Fruit fly (Drosophila melanogaster) whole organism, wandering third instar larva: ENCODE data around the gene Mdh2.

Source experiments
- Abd-B ChIP-seq: fragments of >200 bp; optimal IDR thresholded peaks from 2 replicates; lab custom pipeline; 2017; ENCODE audit warnings: missing biosample characterization, missing genetic modification characterization
- CG32264 ChIP-seq: fragments of 200-800 bp; sonication (Bioruptor generic); optimal IDR thresholded peaks from 2 replicates; lab custom pipeline; 2016; ENCODE audit warnings: missing biosample characterization, missing genetic modification characterization
- CG9705 ChIP-seq: fragments of 200-800 bp; sonication (Bioruptor generic); optimal IDR thresholded peaks from 2 replicates; lab custom pipeline; 2018; ENCODE audit warnings: missing biosample characterization, mild to moderate bottlenecking, missing genetic modification characterization
- CrebA ChIP-seq: fragments of 200-800 bp; sonication (Bioruptor generic); optimal IDR thresholded peaks from 2 replicates; lab custom pipeline; 2016; ENCODE audit warnings: missing biosample characterization, mild to moderate bottlenecking, missing genetic modification characterization, borderline replicate concordance
- Dfd ChIP-seq: fragments of >200 bp; optimal IDR thresholded peaks from 2 replicates; lab custom pipeline; 2017; ENCODE audit warnings: missing biosample characterization, missing genetic modification characterization
- Dif ChIP-seq: fragments of 200-275, 200-300 bp; sonication (Bioruptor generic); optimal IDR thresholded peaks from 2 replicates; lab custom pipeline; 2018; ENCODE audit warnings: missing biosample characterization, missing genetic modification characterization; ENCODE audit not compliant: partially characterized antibody
- GATAd ChIP-seq: sonication (Bioruptor generic); optimal IDR thresholded peaks from 2 replicates; lab custom pipeline; 2016; ENCODE audit warnings: missing biosample characterization, missing genetic modification characterization
- HLH106 ChIP-seq: fragments of 200-800 bp; optimal IDR thresholded peaks from 3 replicates; lab custom pipeline; 2019; ENCODE audit warnings: missing biosample characterization, mild to moderate bottlenecking, missing genetic modification characterization, moderate library complexity
- Hnf4 ChIP-seq: fragments of 200-800 bp; sonication (Bioruptor generic); optimal IDR thresholded peaks from 2 replicates; lab custom pipeline; 2016; ENCODE audit warnings: missing biosample characterization, mild to moderate bottlenecking, missing genetic modification characterization
- Hr78 ChIP-seq: fragments of >200 bp; optimal IDR thresholded peaks from 2 replicates; lab custom pipeline; 2017; ENCODE audit warnings: missing biosample characterization, missing genetic modification characterization
- Hr83 ChIP-seq: fragments of 200-300 bp; sonication (Bioruptor generic); optimal IDR thresholded peaks from 2 replicates; lab custom pipeline; 2016; ENCODE audit warnings: missing biosample characterization, mild to moderate bottlenecking, missing genetic modification characterization, moderate library complexity; ENCODE audit not compliant: poor library complexity, severe bottlenecking
- Jra ChIP-seq: sonication (Bioruptor generic); optimal IDR thresholded peaks from 2 replicates; lab custom pipeline; 2016; ENCODE audit warnings: missing biosample characterization, missing genetic modification characterization
- Mio ChIP-seq: sonication (Bioruptor generic); optimal IDR thresholded peaks from 2 replicates; lab custom pipeline; 2016; ENCODE audit warnings: missing biosample characterization, missing genetic modification characterization
- Myc ChIP-seq: fragments of >200 bp; optimal IDR thresholded peaks from 2 replicates; lab custom pipeline; 2017
- N ChIP-seq: fragments of >200 bp; optimal IDR thresholded peaks from 2 replicates; lab custom pipeline; 2018; ENCODE audit warnings: missing biosample characterization, missing external identifiers, missing genetic modification characterization
- OdsH ChIP-seq: fragments of 200-800 bp; sonication (Bioruptor generic); optimal IDR thresholded peaks from 2 replicates; lab custom pipeline; 2016; ENCODE audit warnings: missing biosample characterization, mild to moderate bottlenecking, missing genetic modification characterization
- Rel ChIP-seq, 2 experiments: fragments of 200-800 bp; sonication (Bioruptor generic) in 1 of 2; optimal IDR thresholded peaks; 2 replicates in 1 of 2; 3 replicates in 1 of 2; lab custom pipeline; 2016 to 2019; ENCODE audit warnings: mild to moderate bottlenecking in 2 of 2, missing biosample characterization in 2 of 2, missing genetic modification characterization in 2 of 2, moderate library complexity in 1 of 2
- Sp1 ChIP-seq: fragments of 200-800 bp; sonication (Bioruptor generic); optimal IDR thresholded peaks from 3 replicates; lab custom pipeline; 2019; ENCODE audit warnings: missing biosample characterization, mild to moderate bottlenecking, missing genetic modification characterization, moderate library complexity
- Vsx2 ChIP-seq: fragments of 200-300, 225-300 bp; sonication (Bioruptor generic); optimal IDR thresholded peaks from 2 replicates; lab custom pipeline; 2018; ENCODE audit warnings: missing biosample characterization, missing genetic modification characterization; ENCODE audit not compliant: partially characterized antibody
- br ChIP-seq: fragments of 200-800 bp; sonication (Bioruptor generic); optimal IDR thresholded peaks from 2 replicates; lab custom pipeline; 2016; ENCODE audit warnings: missing biosample characterization, missing genetic modification characterization
- brk ChIP-seq: fragments of 200-800 bp; sonication (Bioruptor generic); optimal IDR thresholded peaks from 2 replicates; lab custom pipeline; 2016; ENCODE audit warnings: missing biosample characterization, mild to moderate bottlenecking, missing genetic modification characterization
- dl ChIP-seq, 2 experiments: fragments of 175-275, 200-275 bp in 1 of 2; fragments of 200-275 bp in 1 of 2; sonication (Bioruptor generic); optimal IDR thresholded peaks; lab custom pipeline; 2018; ENCODE audit warnings: mild to moderate bottlenecking in 2 of 2, missing biosample characterization in 2 of 2, missing genetic modification characterization in 2 of 2, moderate library complexity in 2 of 2; ENCODE audit not compliant: partially characterized antibody in 2 of 2, insufficient read depth in 1 of 2
- dmrt93B ChIP-seq: fragments of 200-800 bp; sonication (Bioruptor generic); optimal IDR thresholded peaks from 2 replicates; lab custom pipeline; 2018; ENCODE audit warnings: missing biosample characterization, mild to moderate bottlenecking, missing genetic modification characterization
- dsf ChIP-seq: sonication (Bioruptor generic); optimal IDR thresholded peaks from 2 replicates; lab custom pipeline; 2016; ENCODE audit warnings: missing biosample characterization, missing genetic modification characterization, borderline replicate concordance
- ey ChIP-seq: fragments of 200-800 bp; sonication (Bioruptor generic); optimal IDR thresholded peaks from 2 replicates; lab custom pipeline; 2016; ENCODE audit warnings: missing biosample characterization, missing genetic modification characterization
- foxo ChIP-seq, 2 experiments: fragments of 200-800 bp; sonication (Bioruptor generic); optimal IDR thresholded peaks; 2 replicates in 1 of 2; 3 replicates in 1 of 2; lab custom pipeline; 2016 to 2017; ENCODE audit warnings: missing biosample characterization in 2 of 2, missing genetic modification characterization in 2 of 2
- fru ChIP-seq: fragments of 200-800 bp; sonication (Bioruptor generic); optimal IDR thresholded peaks from 3 replicates; lab custom pipeline; 2016; ENCODE audit warnings: missing biosample characterization, mild to moderate bottlenecking, missing genetic modification characterization
- h ChIP-seq: fragments of 200-800 bp; sonication (Bioruptor generic); optimal IDR thresholded peaks from 3 replicates; lab custom pipeline; 2016; ENCODE audit warnings: missing biosample characterization, mild to moderate bottlenecking, missing genetic modification characterization
- jim ChIP-seq: fragments of 175-275, 200-325 bp; sonication (Bioruptor generic); optimal IDR thresholded peaks from 2 replicates; lab custom pipeline; 2016; ENCODE audit warnings: missing biosample characterization, mild to moderate bottlenecking, missing genetic modification characterization
- lola ChIP-seq: fragments of >200 bp; optimal IDR thresholded peaks from 2 replicates; lab custom pipeline; 2017; ENCODE audit warnings: missing biosample characterization, missing genetic modification characterization
- pan ChIP-seq: fragments of >200 bp; optimal IDR thresholded peaks from 2 replicates; lab custom pipeline; 2017
- psq ChIP-seq: fragments of 200-800 bp; sonication (Bioruptor generic); optimal IDR thresholded peaks from 3 replicates; lab custom pipeline; 2017; ENCODE audit warnings: missing biosample characterization, mild to moderate bottlenecking, missing genetic modification characterization, moderate library complexity
- rgr ChIP-seq: fragments of 200-800 bp; sonication (Bioruptor generic); optimal IDR thresholded peaks from 3 replicates; lab custom pipeline; 2016; ENCODE audit warnings: missing biosample characterization, mild to moderate bottlenecking, missing genetic modification characterization
- sage ChIP-seq: fragments of 200-800 bp; sonication (Bioruptor generic); optimal IDR thresholded peaks from 2 replicates; lab custom pipeline; 2016; ENCODE audit warnings: missing biosample characterization, mild to moderate bottlenecking, missing genetic modification characterization
- sv ChIP-seq: fragments of 200-800 bp; sonication (Bioruptor generic); optimal IDR thresholded peaks from 3 replicates; lab custom pipeline; 2016; ENCODE audit warnings: missing biosample characterization, missing genetic modification characterization
- tai ChIP-seq: sonication (Bioruptor generic); optimal IDR thresholded peaks from 2 replicates; lab custom pipeline; 2016; ENCODE audit warnings: missing biosample characterization, missing genetic modification characterization
- usp ChIP-seq: fragments of >200 bp; optimal IDR thresholded peaks from 2 replicates; lab custom pipeline; 2017; ENCODE audit warnings: missing biosample characterization, missing genetic modification characterization
- woc ChIP-seq: sonication (Bioruptor generic); optimal IDR thresholded peaks from 2 replicates; lab custom pipeline; 2016; ENCODE audit warnings: missing biosample characterization, mild to moderate bottlenecking, missing genetic modification characterization

Gene Mdh2

dm6 chr3R:18195295-18195694 lies 30.9 kb upstream of the Mdh2 start:
- TF ChIP-seq Sp1 (no peak), Dfd (GFP tag; lab: Kevin White, UChicago) (peak; percentile 97), Hr78 (GFP tag; lab: Kevin White, UChicago) (no peak), rgr (GFP tag; lab: Kevin White, UChicago) (no peak)

dm6 chr3R:18196622-18196990 lies 29.6 kb upstream of the Mdh2 start:
- no peak for TF ChIP-seq Vsx2 (GFP tag; lab: Kevin White, UChicago)
- no peak for TF ChIP-seq CG32264 (GFP tag; lab: Kevin White, UChicago)
- TF ChIP-seq sv = no peak
- TF ChIP-seq tai (GFP tag; lab: Kevin White, UChicago) = no peak
- no peak for TF ChIP-seq Hr83 (GFP tag; lab: Kevin White, UChicago)

- no peak for TF ChIP-seq brk (GFP tag; lab: Kevin White, UChicago)
- TF ChIP-seq Jra (GFP tag; lab: Kevin White, UChicago) = peak; percentile 9
- peak; percentile 77 for TF ChIP-seq Hr83 (GFP tag; lab: Kevin White, UChicago)
- TF ChIP-seq Hnf4 (GFP tag; lab: Kevin White, UChicago) = peak; percentile 8
- peak; percentile 63 for TF ChIP-seq h (GFP tag; lab: Kevin White, UChicago)
- no peak for TF ChIP-seq Mio (GFP tag; lab: Kevin White, UChicago)
- TF ChIP-seq br (GFP tag; lab: Kevin White, UChicago) = no peak
- peak; percentile 94 for TF ChIP-seq psq (GFP tag; lab: Kevin White, UChicago)
- TF ChIP-seq Dif (GFP tag; lab: Kevin White, UChicago) = peak; percentile 97
- TF ChIP-seq CG9705 (GFP tag; lab: Kevin White, UChicago) = no peak
- TF ChIP-seq N = peak; percentile 94
- TF ChIP-seq Hr78 (GFP tag; lab: Kevin White, UChicago) = peak; percentile 58
- peak; percentile 53 for TF ChIP-seq HLH106 (tag; lab: Kevin White, UChicago)
- TF ChIP-seq dmrt93B (GFP tag; lab: Kevin White, UChicago) = peak; percentile 56
- TF ChIP-seq CrebA (GFP tag; lab: Kevin White, UChicago) = no peak
- peak; percentile 92 for TF ChIP-seq Vsx2 (GFP tag; lab: Kevin White, UChicago)
- peak; percentile 66 for TF ChIP-seq woc (GFP tag; lab: Kevin White, UChicago)
- no peak for TF ChIP-seq tai (GFP tag; lab: Kevin White, UChicago)
- peak; percentile 33 for TF ChIP-seq rgr (GFP tag; lab: Kevin White, UChicago)
- no peak for TF ChIP-seq usp (GFP tag; lab: Kevin White, UChicago)
- peak; percentile 18 for TF ChIP-seq CG32264 (GFP tag; lab: Kevin White, UChicago)
- peak; percentile 8 for TF ChIP-seq OdsH (GFP tag; lab: Kevin White, UChicago)
- TF ChIP-seq Dfd (GFP tag; lab: Kevin White, UChicago) = no peak
- no peak for TF ChIP-seq Abd-B
- peak; percentile 80 for TF ChIP-seq sage (GFP tag; lab: Kevin White, UChicago)
- peak; percentile 65 to 89 for TF ChIP-seq foxo (GFP tag; optimal IDR thresholded peaks at IDR 0.05; lab: Kevin White, UChicago)
- no peak for TF ChIP-seq GATAd (GFP tag; lab: Kevin White, UChicago)
- no peak for TF ChIP-seq Myc
- TF ChIP-seq Rel (GFP tag; optimal IDR thresholded peaks at IDR 0.05; lab: Kevin White, UChicago) = peak; percentile 89
- peak; percentile 58 for TF ChIP-seq Rel (tag; optimal IDR thresholded peaks at IDR 0.05; lab: Kevin White, UChicago)
- TF ChIP-seq ey (GFP tag; lab: Kevin White, UChicago) = peak; percentile 27
- TF ChIP-seq dl (GFP tag; optimal IDR thresholded peaks at IDR 0.05; lab: Kevin White, UChicago; ENCODE audit: insufficient read depth in 1 of 2, partially characterized antibody in 2 of 2) = peak; percentile 94 to 95
- TF ChIP-seq lola = no peak
- peak; percentile 60 for TF ChIP-seq Sp1
- no peak for TF ChIP-seq dsf
- peak; percentile 68 for TF ChIP-seq fru
- no peak for TF ChIP-seq pan (lab: Kevin White, UChicago)
- TF ChIP-seq jim (GFP tag; lab: Kevin White, UChicago) = peak; percentile 77
- TF ChIP-seq sv = peak; percentile 48
Observed at dm6 chr3R:18196991-18197801, 29.0 kb upstream of the Mdh2 start.
